Worm (Caenorhabditis elegans) whole organism, young adult: ENCODE results near the gene srh-39.
A peak's percentile ranks its signal among the peaks of the same experiment; 100 is the strongest.

ENCODE experiments used
- akir-1 ChIP-seq: fragments of 200-800 bp; sonication (Bioruptor generic); optimal IDR thresholded peaks from 2 replicates; lab custom pipeline; 2018; ENCODE audit warnings: mild to moderate bottlenecking, missing genetic modification characterization, moderate library complexity, missing compliant biosample characterization
- cebp-1 ChIP-seq, 2 experiments: fragments of 200-800 bp in 1 of 2; sonication (Bioruptor generic) in 1 of 2; sonication (generic microtip) in 1 of 2; IDR thresholded peaks in 1 of 2; optimal IDR thresholded peaks in 1 of 2; 2 replicates each; pipeline versions ENCODE4 v1.3.6 to Lab custom; 2017 to 2022; ENCODE audit warnings: missing compliant biosample characterization in 2 of 2, missing genetic modification characterization in 2 of 2, mild to moderate bottlenecking in 1 of 2, missing genetic modification reagents in 1 of 2, moderate library complexity in 1 of 2
- chd-7 ChIP-seq: sonication (generic microtip); optimal IDR thresholded peaks from 2 replicates; lab custom pipeline; 2016; ENCODE audit warnings: mild to moderate bottlenecking, missing genetic modification characterization, moderate library complexity, missing compliant biosample characterization
- fkh-3 ChIP-seq: sonication (generic microtip); optimal IDR thresholded peaks from 2 replicates; lab custom pipeline; 2016; ENCODE audit warnings: mild to moderate bottlenecking, missing genetic modification characterization, missing compliant biosample characterization
- lag-1 ChIP-seq: fragments of 200-800 bp; sonication (Bioruptor generic); IDR thresholded peaks from 2 replicates; pipeline ENCODE4 v1.3.6; 2022; ENCODE audit warnings: missing genetic modification reagents, missing genetic modification characterization, missing compliant biosample characterization
- lin-35 ChIP-seq, 3 experiments: fragments of 150-350 bp in 2 of 3; sonication (generic microtip) in 1 of 3; optimal IDR thresholded peaks; 2 replicates each; lab custom pipeline; 2014 to 2018; ENCODE audit warnings: missing biosample characterization in 3 of 3, missing genetic modification characterization in 3 of 3, missing genetic modification reagents in 3 of 3
- snpc-4 ChIP-seq, 5 experiments: fragments of 150-350 bp in 1 of 5; sonication (generic microtip) in 4 of 5; optimal IDR thresholded peaks; 2 replicates each; lab custom pipeline; 2014 to 2018; ENCODE audit warnings: missing genetic modification characterization in 5 of 5, missing biosample characterization in 3 of 5, antibody characterized with exemption in 2 of 5, mild to moderate bottlenecking in 2 of 5, missing compliant biosample characterization in 2 of 5, missing genotype in 2 of 5, moderate library complexity in 2 of 5, missing genetic modification reagents in 1 of 5
- unc-62 ChIP-seq: fragments of 150-350 bp; optimal IDR thresholded peaks from 2 replicates; lab custom pipeline; 2014; ENCODE audit warnings: missing biosample characterization, missing genetic modification reagents, missing genetic modification characterization

Gene srh-39

DNA sequence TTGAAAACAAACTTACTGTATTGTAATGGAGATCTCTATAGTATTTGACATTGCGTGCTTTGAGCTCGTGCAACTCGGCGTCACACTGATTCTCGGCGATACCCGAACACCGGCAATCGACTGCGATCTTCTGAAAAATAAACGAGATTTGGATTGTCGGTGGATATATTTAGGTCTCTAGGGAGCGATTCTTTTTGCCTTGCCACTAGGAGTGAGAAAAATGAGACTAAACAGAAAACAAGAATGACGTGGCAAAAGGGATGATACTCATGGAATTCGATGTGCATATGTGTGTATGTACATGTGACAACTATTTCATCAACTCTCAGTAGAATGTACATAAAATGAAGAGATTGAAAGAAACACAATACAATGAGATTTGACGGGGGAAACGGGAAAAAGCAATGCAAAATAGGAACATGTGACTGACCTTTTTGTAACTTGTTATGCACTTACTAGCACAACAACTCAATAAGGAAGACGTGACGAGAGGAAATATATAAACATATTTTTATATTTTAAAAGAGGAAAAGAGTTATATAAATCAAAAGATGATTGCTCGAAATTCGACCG lies 50.7 kb downstream of the srh-39 start:
- TF ChIP-seq lin-35 (GFP tag; optimal IDR thresholded peaks at IDR 0.05; lab: Kevin White, UChicago) (peak in 1 of 3 experiments; percentile 26), cebp-1 (GFP tag; IDR thresholded peaks at IDR 0.05; lab: Robert Waterston, UW) (no peak), cebp-1 (tag; optimal IDR thresholded peaks at IDR 0.05; lab: Kevin White, UChicago) (peak; percentile 45), fkh-3 (no peak), unc-62 (GFP tag; lab: Kevin White, UChicago) (no peak), chd-7 (no peak), snpc-4 (GFP tag; optimal IDR thresholded peaks at IDR 0.05; lab: Kevin White, UChicago) (no peak), snpc-4 (tag; optimal IDR thresholded peaks at IDR 0.05; lab: Kevin White, UChicago) (no peak), lag-1 (GFP tag; lab: Robert Waterston, UW) (no peak), akir-1 (GFP tag; lab: Kevin White, UChicago) (no peak)
